Worm (Caenorhabditis elegans) whole organism, L4 larva: ENCODE data around the gene M01B2.8.

Experiments used
- ZK546.5 ChIP-seq, 2 experiments: sonication (generic microtip); optimal IDR thresholded peaks; 2 replicates each; lab custom pipeline; 2017; ENCODE audit warnings: missing biosample characterization in 2 of 2, missing genetic modification characterization in 2 of 2
- ceh-20 ChIP-seq: fragments of 200-800 bp; sonication (Bioruptor generic); IDR thresholded peaks from 2 replicates; pipeline ENCODE4 v1.3.6; 2022; ENCODE audit warnings: missing genetic modification reagents, missing genetic modification characterization, missing compliant biosample characterization
- dpl-1 ChIP-seq: fragments of 150-350 bp; optimal IDR thresholded peaks from 2 replicates; lab custom pipeline; 2014; ENCODE audit warnings: missing biosample characterization, missing genetic modification reagents, missing genetic modification characterization
- dve-1 ChIP-seq: sonication (generic microtip); optimal IDR thresholded peaks from 2 replicates; lab custom pipeline; 2017; ENCODE audit warnings: antibody characterized with exemption, mild to moderate bottlenecking, missing genetic modification characterization, missing compliant biosample characterization; ENCODE audit not compliant: insufficient read depth
- lir-3 ChIP-seq: sonication (generic microtip); optimal IDR thresholded peaks from 2 replicates; lab custom pipeline; 2016; ENCODE audit warnings: mild to moderate bottlenecking, missing genetic modification characterization, missing compliant biosample characterization
- lsy-2 ChIP-seq, 2 experiments: fragments of 150-350 bp in 1 of 2; sonication (generic microtip) in 1 of 2; optimal IDR thresholded peaks; 2 replicates each; lab custom pipeline; 2014 to 2017; ENCODE audit warnings: missing biosample characterization in 2 of 2, missing genetic modification characterization in 2 of 2
- madf-9 ChIP-seq: fragments of 200-800 bp; sonication (Bioruptor generic); conservative IDR thresholded peaks from 2 replicates; pipeline ENCODE4 v1.3.6; 2022; ENCODE audit warnings: missing genetic modification reagents, missing genetic modification characterization, missing compliant biosample characterization
- mdl-1 ChIP-seq, 2 experiments: fragments of 150-350 bp in 1 of 2; sonication (generic microtip) in 1 of 2; optimal IDR thresholded peaks; 2 replicates each; lab custom pipeline; 2014 to 2017; ENCODE audit warnings: missing biosample characterization in 2 of 2, missing genetic modification characterization in 2 of 2
- nhr-25 ChIP-seq: sonication (generic microtip); optimal IDR thresholded peaks from 2 replicates; lab custom pipeline; 2017; ENCODE audit warnings: missing genetic modification characterization, mild to moderate bottlenecking, missing compliant biosample characterization, antibody characterized with exemption, moderate library complexity, borderline replicate concordance; ENCODE audit not compliant: insufficient read depth
- snpc-4 ChIP-seq: fragments of 150-350 bp; optimal IDR thresholded peaks from 2 replicates; lab custom pipeline; 2014; ENCODE audit warnings: missing biosample characterization, missing genetic modification characterization
- unc-39 ChIP-seq: sonication (generic microtip); optimal IDR thresholded peaks from 2 replicates; lab custom pipeline; 2017; ENCODE audit warnings: missing biosample characterization, missing genetic modification characterization
- ztf-11 ChIP-seq: fragments of 150-350 bp; optimal IDR thresholded peaks from 2 replicates; lab custom pipeline; 2014; ENCODE audit warnings: missing biosample characterization, missing genetic modification characterization

DNA sequence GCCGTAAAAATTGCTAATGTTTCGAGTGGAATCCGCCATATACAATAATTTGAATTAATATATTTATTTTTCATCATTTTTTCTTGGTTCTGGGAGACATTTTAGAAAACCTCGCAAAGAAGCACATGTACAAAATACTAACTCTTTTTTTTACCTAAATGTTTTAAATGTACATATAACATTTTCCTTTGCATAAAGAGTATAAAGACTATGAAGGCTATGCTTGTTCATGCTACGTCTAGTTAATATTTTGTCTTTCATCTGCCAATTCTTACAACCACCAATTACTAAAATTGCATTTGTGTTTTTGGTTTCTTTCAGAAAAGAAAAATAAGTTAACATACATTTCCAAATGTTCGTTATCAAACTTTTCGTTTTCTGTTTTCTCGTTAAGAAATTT, 38.7 kb upstream of the M01B2.8 start, which contains the start of gene irld-25:
- TF ChIP-seq lir-3 (no peak), unc-39 (no peak), dve-1 (tag; lab: Kevin White, UChicago) (no peak), ZK546.5 (tag; optimal IDR thresholded peaks at IDR 0.05; lab: Kevin White, UChicago) (no peak), snpc-4 (tag; lab: Kevin White, UChicago) (no peak), dpl-1 (GFP tag; lab: Kevin White, UChicago) (no peak), nhr-25 (tag; lab: Kevin White, UChicago) (no peak), ztf-11 (tag; lab: Kevin White, UChicago) (no peak), lsy-2 (tag; optimal IDR thresholded peaks at IDR 0.05; lab: Kevin White, UChicago) (no peak), ceh-20 (no peak), madf-9 (GFP tag; lab: Robert Waterston, UW) (no peak), mdl-1 (tag; optimal IDR thresholded peaks at IDR 0.05; lab: Kevin White, UChicago) (no peak)
